Worm (Caenorhabditis elegans) whole organism, early embryonic: ENCODE data around the gene Y47D3B.3.

ENCODE experiments used
- B0310.2 ChIP-seq: sonication (generic microtip); optimal IDR thresholded peaks from 2 replicates; lab custom pipeline; 2016; ENCODE audit warnings: mild to moderate bottlenecking, missing genetic modification characterization, missing compliant biosample characterization
- F13C5.2 ChIP-seq: sonication (generic microtip); optimal IDR thresholded peaks from 2 replicates; lab custom pipeline; 2017; ENCODE audit warnings: mild to moderate bottlenecking, missing genetic modification characterization, inconsistent platforms, missing compliant biosample characterization
- aly-1 ChIP-seq: sonication (generic microtip); optimal IDR thresholded peaks from 2 replicates; lab custom pipeline; 2016; ENCODE audit warnings: missing genetic modification characterization, missing compliant biosample characterization
- ama-1 ChIP-seq: fragments of 150-350 bp; optimal IDR thresholded peaks from 2 replicates; lab custom pipeline; 2014
- ceh-13 ChIP-seq: fragments of 200-800 bp; sonication (Bioruptor generic); optimal IDR thresholded peaks from 2 replicates; lab custom pipeline; 2018; ENCODE audit warnings: mild to moderate bottlenecking, missing genetic modification characterization, missing compliant biosample characterization
- ceh-36 ChIP-seq: sonication (generic microtip); optimal IDR thresholded peaks from 2 replicates; lab custom pipeline; 2016; ENCODE audit warnings: missing genetic modification characterization, inconsistent platforms, missing compliant biosample characterization
- ets-7 ChIP-seq: sonication (generic microtip); optimal IDR thresholded peaks from 2 replicates; lab custom pipeline; 2016; ENCODE audit warnings: missing genotype, missing genetic modification characterization, missing compliant biosample characterization
- flt-1 ChIP-seq: fragments of 200-800 bp; sonication (Bioruptor generic); IDR thresholded peaks from 2 replicates; pipeline ENCODE4 v1.3.6; 2022; ENCODE audit warnings: missing genetic modification characterization, missing compliant biosample characterization
- hmbx-1 ChIP-seq: sonication (generic microtip); optimal IDR thresholded peaks from 2 replicates; lab custom pipeline; 2016; ENCODE audit warnings: mild to moderate bottlenecking, missing genetic modification characterization, missing compliant biosample characterization
- hmg-4 ChIP-seq: fragments of 200-800 bp; sonication (Bioruptor generic); optimal IDR thresholded peaks from 2 replicates; lab custom pipeline; 2018; ENCODE audit warnings: mild to moderate bottlenecking, missing genetic modification characterization, missing compliant biosample characterization
- hnd-1 ChIP-seq: sonication (generic microtip); optimal IDR thresholded peaks from 2 replicates; lab custom pipeline; 2016; ENCODE audit warnings: missing genetic modification characterization, missing compliant biosample characterization
- pes-1 ChIP-seq: fragments of 200-800 bp; sonication (Bioruptor generic); IDR thresholded peaks from 2 replicates; pipeline ENCODE4 v1.3.6; 2022; ENCODE audit warnings: missing genetic modification reagents, missing genetic modification characterization, missing compliant biosample characterization
- scrt-1 ChIP-seq: fragments of 200-800 bp; sonication (Bioruptor generic); IDR thresholded peaks from 2 replicates; pipeline ENCODE4 v1.3.6; 2022; ENCODE audit warnings: missing genetic modification characterization, missing compliant biosample characterization
- sea-1 ChIP-seq: fragments of 200-800 bp; sonication (Bioruptor generic); conservative IDR thresholded peaks from 2 replicates; pipeline ENCODE4 v1.3.6; 2022; ENCODE audit warnings: missing genetic modification characterization, missing compliant biosample characterization
- tbx-11 ChIP-seq: fragments of 200-800 bp; sonication (Bioruptor generic); IDR thresholded peaks from 2 replicates; pipeline ENCODE4 v1.3.6; 2022; ENCODE audit warnings: missing genetic modification characterization, missing compliant biosample characterization
- tbx-37 ChIP-seq: fragments of 200-800 bp; sonication (Bioruptor generic); conservative IDR thresholded peaks from 2 replicates; pipeline ENCODE4 v1.3.6; 2022; ENCODE audit warnings: missing genetic modification reagents, missing genetic modification characterization, missing compliant biosample characterization
- tra-4 ChIP-seq: sonication (generic microtip); optimal IDR thresholded peaks from 2 replicates; lab custom pipeline; 2017; ENCODE audit warnings: missing genetic modification characterization, missing compliant biosample characterization

The Y47D3B.3 gene

ce11 chrIII:11427548-11428152 is 30.1 kb downstream of the Y47D3B.3 start:
- TF ChIP-seq F13C5.2 (tag; lab: Kevin White, UChicago), result no peak
- TF ChIP-seq aly-1, result peak; percentile 38
- no peak for TF ChIP-seq tra-4 (tag; lab: Kevin White, UChicago)

- TF ChIP-seq pes-1 (GFP tag; lab: Robert Waterston, UW), result peak; percentile 28; the same call in 1 of the 2 replicates
These were observed 37.3 kb downstream of the Y47D3B.3 start for ce11 chrIII:11434864-11435263.

ce11 chrIII:11442556-11442955 is 45.0 kb downstream of the Y47D3B.3 start, which contains the start of gene sbp-1:
sbp-1 (minus strand) TSS chrIII:11442566.
- TF ChIP-seq tbx-11 (GFP tag; lab: Robert Waterston, UW) (no peak), ceh-13 (no peak), hnd-1 (tag; lab: Kevin White, UChicago) (no peak), aly-1 (no peak), pes-1 (GFP tag; lab: Robert Waterston, UW) (no peak), hmbx-1 (tag; lab: Kevin White, UChicago) (no peak)

DNA sequence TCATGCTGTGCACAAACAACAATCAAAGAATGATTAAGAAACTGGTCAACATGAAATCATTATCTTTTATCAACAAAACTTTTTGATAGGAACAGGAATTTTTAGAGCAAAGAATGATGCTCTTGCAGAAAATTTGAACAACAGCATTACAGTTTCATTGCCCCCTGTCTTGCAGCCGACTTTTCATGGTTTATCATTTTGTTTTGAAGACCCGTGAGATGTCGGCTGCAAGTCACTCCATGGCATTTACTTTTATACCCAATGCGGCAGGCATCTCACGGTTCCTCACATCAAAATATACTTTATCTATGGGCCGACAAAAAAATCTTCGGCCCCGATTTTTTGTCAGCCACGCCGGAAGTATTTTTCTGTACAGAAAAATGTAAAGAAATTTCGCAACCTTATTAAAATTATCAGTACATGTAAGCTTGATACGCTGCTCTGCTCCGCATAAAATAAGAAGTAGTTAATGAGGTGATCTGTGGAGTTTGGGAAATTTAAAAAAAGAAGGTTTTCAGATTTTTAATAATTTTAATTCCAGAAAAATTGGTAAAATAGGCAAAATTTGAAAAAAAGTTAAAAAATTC is 45.9 kb downstream of the Y47D3B.3 start:
- TF ChIP-seq aly-1 (no peak), scrt-1 (no peak), ceh-36 (tag; lab: Kevin White, UChicago) (no peak), tra-4 (tag; lab: Kevin White, UChicago) (no peak), hmbx-1 (tag; lab: Kevin White, UChicago) (no peak), tbx-11 (GFP tag; lab: Robert Waterston, UW) (no peak), flt-1 (GFP tag; lab: Robert Waterston, UW) (no peak), F13C5.2 (tag; lab: Kevin White, UChicago) (no peak), B0310.2 (tag; lab: Kevin White, UChicago) (no peak), hnd-1 (tag; lab: Kevin White, UChicago) (no peak), tbx-37 (GFP tag; lab: Robert Waterston, UW) (no peak), pes-1 (GFP tag; lab: Robert Waterston, UW) (no peak), ama-1 (no peak), hmg-4 (no peak), ets-7 (tag; lab: Kevin White, UChicago) (no peak), ceh-13 (no peak), sea-1 (GFP tag; lab: Robert Waterston, UW) (no peak)

DNA sequence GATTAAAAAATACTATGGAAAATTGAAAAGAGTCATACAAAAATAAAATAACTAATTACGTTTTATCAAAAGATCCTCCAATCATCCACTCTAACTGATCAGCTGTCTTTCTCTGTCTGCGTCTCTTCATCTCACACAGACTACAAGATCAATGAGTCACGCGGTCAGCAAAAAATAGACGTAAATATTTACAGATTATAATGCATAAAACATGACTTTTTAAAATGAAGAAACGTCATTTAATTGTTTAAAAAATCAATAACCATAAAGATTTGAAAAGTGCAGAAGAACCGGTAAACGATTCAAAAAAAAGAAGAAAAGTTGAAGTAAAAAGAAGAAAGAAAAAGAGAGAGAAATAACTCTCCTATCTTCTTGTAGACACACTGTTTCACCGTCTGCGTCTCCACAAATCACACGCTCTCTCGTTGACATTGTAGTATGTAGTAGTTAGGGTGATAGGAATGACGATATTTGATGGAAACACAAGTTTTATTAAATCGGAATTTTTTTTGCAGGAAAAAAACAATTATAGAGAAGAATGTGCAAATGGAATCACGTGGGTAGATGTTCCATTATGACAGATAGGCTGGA is 47.3 kb downstream of the Y47D3B.3 start:
- TF ChIP-seq hnd-1 (tag; lab: Kevin White, UChicago), result no peak
- no peak for TF ChIP-seq hmg-4
- no peak for TF ChIP-seq ama-1
- no peak for TF ChIP-seq F13C5.2 (tag; lab: Kevin White, UChicago)
- no peak for TF ChIP-seq aly-1
- TF ChIP-seq ceh-36 (tag; lab: Kevin White, UChicago), result no peak
- TF ChIP-seq ets-7 (tag; lab: Kevin White, UChicago), result no peak

DNA sequence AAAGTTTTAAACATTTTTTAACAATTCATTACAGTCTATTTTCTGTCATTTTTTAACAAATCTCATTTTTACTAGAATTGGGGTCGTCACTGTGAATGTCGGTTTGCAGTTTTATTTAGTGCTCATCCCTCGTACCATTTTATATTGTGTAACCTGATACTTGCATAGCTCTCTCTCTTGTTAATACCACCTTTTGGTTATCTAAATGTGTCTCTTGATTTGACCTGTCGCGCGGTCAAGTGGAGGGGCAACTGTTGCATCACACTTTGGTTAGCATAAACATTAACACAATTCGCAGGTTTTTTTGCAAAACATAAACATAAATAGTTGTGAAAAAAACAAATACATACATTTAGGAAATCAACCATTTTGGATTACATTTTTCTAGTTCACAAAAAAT is 49.2 kb downstream of the Y47D3B.3 start:
- TF ChIP-seq tra-4 (tag; lab: Kevin White, UChicago), result no peak
- no peak for TF ChIP-seq F13C5.2 (tag; lab: Kevin White, UChicago)
- TF ChIP-seq ceh-13, result no peak
- no peak for TF ChIP-seq ceh-36 (tag; lab: Kevin White, UChicago)
- no peak for TF ChIP-seq ama-1
- no peak for TF ChIP-seq scrt-1
- TF ChIP-seq B0310.2 (tag; lab: Kevin White, UChicago), result no peak
- no peak for TF ChIP-seq sea-1 (GFP tag; lab: Robert Waterston, UW)
- TF ChIP-seq flt-1 (GFP tag; lab: Robert Waterston, UW), result no peak
- TF ChIP-seq hnd-1 (tag; lab: Kevin White, UChicago), result no peak
- no peak for TF ChIP-seq hmg-4
- no peak for TF ChIP-seq tbx-37 (GFP tag; lab: Robert Waterston, UW)
- TF ChIP-seq pes-1 (GFP tag; lab: Robert Waterston, UW), result no peak
- no peak for TF ChIP-seq tbx-11 (GFP tag; lab: Robert Waterston, UW)

DNA sequence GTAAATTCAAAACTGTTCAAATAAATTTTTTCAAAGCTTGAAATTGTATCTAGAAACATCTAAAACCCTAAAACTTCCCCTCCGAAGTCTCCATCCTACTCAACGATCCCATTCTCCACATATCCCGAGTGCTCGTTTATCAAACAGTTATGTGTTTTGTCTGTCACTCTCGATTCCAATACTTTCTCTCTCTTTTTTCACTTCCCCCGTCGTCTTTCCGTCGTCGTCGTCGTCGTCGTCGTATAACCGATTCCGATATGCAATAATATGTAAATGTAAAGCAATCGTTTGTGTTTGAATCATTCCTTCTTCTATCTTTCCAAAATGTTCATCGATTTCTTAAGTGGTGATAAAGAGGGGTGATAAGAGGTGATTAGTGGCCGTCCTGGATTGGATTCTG is 50.7 kb downstream of the Y47D3B.3 start:
- TF ChIP-seq flt-1 (GFP tag; lab: Robert Waterston, UW) (no peak), hmbx-1 (tag; lab: Kevin White, UChicago) (no peak), F13C5.2 (tag; lab: Kevin White, UChicago) (no peak), tbx-37 (GFP tag; lab: Robert Waterston, UW) (no peak), hnd-1 (tag; lab: Kevin White, UChicago) (no peak), aly-1 (no peak), ama-1 (no peak), ets-7 (tag; lab: Kevin White, UChicago) (no peak), hmg-4 (no peak), ceh-36 (tag; lab: Kevin White, UChicago) (no peak), scrt-1 (no peak), sea-1 (GFP tag; lab: Robert Waterston, UW) (no peak), ceh-13 (no peak), pes-1 (GFP tag; lab: Robert Waterston, UW) (no peak), tbx-11 (GFP tag; lab: Robert Waterston, UW) (no peak), tra-4 (tag; lab: Kevin White, UChicago) (no peak), B0310.2 (tag; lab: Kevin White, UChicago) (no peak)

DNA sequence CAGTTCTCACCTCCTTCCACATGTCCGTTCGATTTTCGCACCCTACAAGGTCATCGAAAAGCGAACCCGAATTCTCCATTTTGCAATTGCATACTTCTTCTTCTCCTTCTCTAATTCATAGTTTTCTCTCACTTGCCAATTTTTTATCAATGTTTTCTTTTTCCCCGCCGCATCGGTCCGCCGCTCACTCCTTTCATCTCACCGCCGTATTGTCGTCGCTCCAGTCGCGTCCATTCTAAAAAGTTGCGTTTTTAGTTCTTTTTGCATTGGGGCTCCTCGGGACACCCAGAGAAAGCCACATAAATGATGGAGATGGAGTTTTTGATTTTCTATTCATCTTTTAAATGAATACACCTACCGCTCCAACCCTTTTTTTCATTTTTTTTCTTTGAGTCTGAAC is 53.8 kb downstream of the Y47D3B.3 start:
- TF ChIP-seq F13C5.2 (tag; lab: Kevin White, UChicago) (no peak), hmg-4 (no peak), ceh-13 (no peak), sea-1 (GFP tag; lab: Robert Waterston, UW) (no peak), pes-1 (GFP tag; lab: Robert Waterston, UW) (no peak), B0310.2 (tag; lab: Kevin White, UChicago) (no peak), tbx-37 (GFP tag; lab: Robert Waterston, UW) (no peak), hnd-1 (tag; lab: Kevin White, UChicago) (no peak), aly-1 (no peak), tra-4 (tag; lab: Kevin White, UChicago) (no peak), ama-1 (no peak), ets-7 (tag; lab: Kevin White, UChicago) (no peak), ceh-36 (tag; lab: Kevin White, UChicago) (no peak), flt-1 (GFP tag; lab: Robert Waterston, UW) (no peak)
